Worm (Caenorhabditis elegans) whole organism, young adult: ENCODE results near the gene cdgs-1.

Experiments
- F57C9.4 ChIP-seq: sonication (generic microtip); optimal IDR thresholded peaks from 2 replicates; lab custom pipeline; 2017; ENCODE audit warnings: mild to moderate bottlenecking, missing genetic modification characterization, missing compliant biosample characterization
- athp-1 ChIP-seq: sonication (generic microtip); optimal IDR thresholded peaks from 2 replicates; lab custom pipeline; 2017; ENCODE audit warnings: mild to moderate bottlenecking, missing genetic modification characterization, missing compliant biosample characterization
- ccch-3 ChIP-seq: fragments of 200-800 bp; sonication (Bioruptor generic); optimal IDR thresholded peaks from 2 replicates; lab custom pipeline; 2018; ENCODE audit warnings: mild to moderate bottlenecking, missing genetic modification characterization, missing compliant biosample characterization
- ceh-58 ChIP-seq: fragments of 200-800 bp; sonication (Bioruptor generic); IDR thresholded peaks from 2 replicates; pipeline ENCODE4 v1.3.6; 2022; ENCODE audit warnings: missing genetic modification characterization, missing compliant biosample characterization
- hrde-1 ChIP-seq: sonication (generic microtip); optimal IDR thresholded peaks from 2 replicates; lab custom pipeline; 2016; ENCODE audit warnings: missing genetic modification characterization, mild to moderate bottlenecking, missing compliant biosample characterization, moderate library complexity, missing genotype, missing genetic modification reagents, borderline replicate concordance
- lin-54 ChIP-seq: fragments of 200-800 bp; sonication (Bioruptor generic); optimal IDR thresholded peaks from 2 replicates; lab custom pipeline; 2018; ENCODE audit warnings: mild to moderate bottlenecking, missing genetic modification characterization, missing compliant biosample characterization
- nfya-2 ChIP-seq: fragments of 200-800 bp; sonication (Bioruptor generic); IDR thresholded peaks from 2 replicates; pipeline ENCODE4 v1.3.6; 2022; ENCODE audit warnings: missing genetic modification reagents, missing genetic modification characterization, missing compliant biosample characterization
- sdz-38 ChIP-seq: sonication (generic microtip); optimal IDR thresholded peaks from 2 replicates; lab custom pipeline; 2016; ENCODE audit warnings: missing genotype, missing genetic modification characterization, missing compliant biosample characterization
- unc-62 ChIP-seq: fragments of 150-350 bp; optimal IDR thresholded peaks from 2 replicates; lab custom pipeline; 2014; ENCODE audit warnings: missing biosample characterization, missing genetic modification reagents, missing genetic modification characterization

ce11 chrIV:7782292-7782691 is 33.2 kb downstream of the cdgs-1 start, which contains the start of gene sec-10:
- TF ChIP-seq hrde-1 (tag; lab: Kevin White, UChicago) (no peak), ceh-58 (GFP tag; lab: Robert Waterston, UW) (no peak), athp-1 (peak; percentile 73), nfya-2 (GFP tag; lab: Robert Waterston, UW) (no peak), lin-54 (GFP tag; lab: Kevin White, UChicago) (no peak), ccch-3 (GFP tag; lab: Kevin White, UChicago) (no peak), unc-62 (GFP tag; lab: Kevin White, UChicago) (no peak), sdz-38 (no peak), F57C9.4 (no peak)
